Fruit fly (Drosophila melanogaster) whole organism, embryonic: ENCODE data around the gene BBIP1.

ENCODE experiments used
- BEAF-32 ChIP-seq: fragments of 200-800 bp; sonication (Bioruptor generic); optimal IDR thresholded peaks from 3 replicates; lab custom pipeline; 2017; ENCODE audit warnings: missing biosample characterization, missing genetic modification characterization, mild to moderate bottlenecking, moderate library complexity, missing genetic modification reagents
- CG1024 ChIP-seq: fragments of 200-800 bp; sonication (Bioruptor generic); IDR thresholded peaks from 2 replicates; pipeline ENCODE4 v1.3.6; 2022; ENCODE audit warnings: missing biosample characterization, missing genetic modification characterization
- CG10267 ChIP-seq: fragments of 200-800 bp; sonication (Bioruptor generic); optimal IDR thresholded peaks from 2 replicates; lab custom pipeline; 2018; ENCODE audit warnings: missing biosample characterization, mild to moderate bottlenecking, missing genetic modification characterization, moderate library complexity
- CG11696 ChIP-seq: fragments of 200-800 bp; sonication (Bioruptor generic); IDR thresholded peaks from 2 replicates; pipeline ENCODE4 v1.3.6; 2022; ENCODE audit warnings: missing biosample characterization, missing genetic modification characterization
- CG13123 ChIP-seq: fragments of 200-800 bp; sonication (Bioruptor generic); optimal IDR thresholded peaks from 2 replicates; lab custom pipeline; 2016; ENCODE audit warnings: missing biosample characterization, missing genetic modification characterization
- CG13287 ChIP-seq: fragments of 200-800 bp; sonication (Bioruptor generic); IDR thresholded peaks from 2 replicates; pipeline ENCODE4 v1.3.6; 2022; ENCODE audit warnings: missing biosample characterization, missing genetic modification characterization; ENCODE audit not compliant: partially characterized antibody
- CG14710 ChIP-seq: fragments of 200-800 bp; sonication (Bioruptor generic); optimal IDR thresholded peaks from 3 replicates; lab custom pipeline; 2019; ENCODE audit warnings: missing biosample characterization, mild to moderate bottlenecking, missing genetic modification characterization, moderate library complexity
- CG16815 ChIP-seq: fragments of 200-800 bp; sonication (Bioruptor generic); optimal IDR thresholded peaks from 3 replicates; lab custom pipeline; 2017; ENCODE audit warnings: missing biosample characterization, mild to moderate bottlenecking, missing genetic modification characterization
- CG1832 ChIP-seq: fragments of 200-800 bp; sonication (Bioruptor generic); optimal IDR thresholded peaks from 2 replicates; lab custom pipeline; 2017; ENCODE audit warnings: missing biosample characterization, mild to moderate bottlenecking, missing genetic modification characterization, inconsistent platforms
- CG2116 ChIP-seq: fragments of 200-800 bp; sonication (Bioruptor generic); optimal IDR thresholded peaks from 3 replicates; lab custom pipeline; 2018; ENCODE audit warnings: missing biosample characterization, mild to moderate bottlenecking, missing genetic modification characterization
- CG2875 ChIP-seq: fragments of 200-800 bp; sonication (Bioruptor generic); optimal IDR thresholded peaks from 2 replicates; lab custom pipeline; 2017; ENCODE audit warnings: missing biosample characterization, mild to moderate bottlenecking, missing genetic modification characterization, missing genetic modification reagents
- CG34224 ChIP-seq: fragments of 200-800 bp; sonication (Bioruptor generic); IDR thresholded peaks from 3 replicates; pipeline ENCODE4 v1.3.6; 2022; ENCODE audit warnings: missing biosample characterization, missing genetic modification characterization; ENCODE audit not compliant: partially characterized antibody
- CG5180 ChIP-seq: fragments of 200-800 bp; sonication (Bioruptor generic); optimal IDR thresholded peaks from 3 replicates; lab custom pipeline; 2017; ENCODE audit warnings: missing biosample characterization, missing genetic modification characterization, mild to moderate bottlenecking, moderate library complexity, missing genetic modification reagents
- CG6683 ChIP-seq: fragments of 200-800 bp; sonication (Bioruptor generic); optimal IDR thresholded peaks from 2 replicates; lab custom pipeline; 2017; ENCODE audit warnings: missing biosample characterization, mild to moderate bottlenecking, missing genetic modification characterization, missing genetic modification reagents
- Chrac-16 ChIP-seq: fragments of 200-800 bp; sonication (Bioruptor generic); optimal IDR thresholded peaks from 3 replicates; lab custom pipeline; 2016; ENCODE audit warnings: missing biosample characterization, missing genetic modification characterization
- CoRest ChIP-seq: fragments of 200-800 bp; sonication (Bioruptor generic); optimal IDR thresholded peaks from 3 replicates; lab custom pipeline; 2018; ENCODE audit warnings: missing biosample characterization, mild to moderate bottlenecking, missing genetic modification characterization, moderate library complexity
- Deaf1 ChIP-seq: fragments of 200-800 bp; optimal IDR thresholded peaks from 3 replicates; lab custom pipeline; 2019; ENCODE audit warnings: missing biosample characterization, mild to moderate bottlenecking, missing genetic modification characterization, moderate library complexity
- Doc3 ChIP-seq: fragments of 200-800 bp; sonication (Bioruptor generic); IDR thresholded peaks from 3 replicates; pipeline ENCODE4 v1.3.6; 2022; ENCODE audit warnings: missing biosample characterization, missing genetic modification characterization; ENCODE audit not compliant: partially characterized antibody
- Dp ChIP-seq: fragments of 200-800 bp; sonication (Bioruptor generic); optimal IDR thresholded peaks from 2 replicates; lab custom pipeline; 2018; ENCODE audit warnings: missing biosample characterization, mild to moderate bottlenecking, missing genetic modification characterization, moderate library complexity
- HLH4C ChIP-seq: fragments of 200-800 bp; sonication (Bioruptor generic); IDR thresholded peaks from 3 replicates; pipeline ENCODE4 v1.3.6; 2022; ENCODE audit warnings: missing biosample characterization, missing genetic modification characterization; ENCODE audit not compliant: partially characterized antibody
- Max ChIP-seq: fragments of 200-800 bp; sonication (Bioruptor generic); optimal IDR thresholded peaks from 2 replicates; lab custom pipeline; 2016; ENCODE audit warnings: missing biosample characterization, mild to moderate bottlenecking, missing genetic modification characterization
- Med ChIP-seq: fragments of 200-800 bp; sonication (Bioruptor generic); peaks from one replicate; lab custom pipeline; 2016; ENCODE audit warnings: missing biosample characterization, missing genetic modification characterization, mild to moderate bottlenecking, inconsistent platforms, moderate library complexity
- Mrtf ChIP-seq: fragments of 200-800 bp; sonication (Bioruptor generic); IDR thresholded peaks from 3 replicates; pipeline ENCODE4 v1.3.6; 2022; ENCODE audit warnings: missing biosample characterization, missing genetic modification characterization
- Myb ChIP-seq: fragments of 200-800 bp; sonication (Bioruptor generic); optimal IDR thresholded peaks from 2 replicates; lab custom pipeline; 2016; ENCODE audit warnings: missing biosample characterization, missing genetic modification characterization
- Oaz ChIP-seq: fragments of 200-800 bp; sonication (Bioruptor generic); IDR thresholded peaks from 2 replicates; pipeline ENCODE4 v1.3.6; 2022; ENCODE audit warnings: missing biosample characterization, missing genetic modification characterization
- Scr ChIP-seq: fragments of 200-800 bp; sonication (Bioruptor generic); IDR thresholded peaks from 2 replicates; pipeline ENCODE4 v1.3.6; 2022; ENCODE audit warnings: missing biosample characterization, missing genetic modification characterization; ENCODE audit not compliant: partially characterized antibody
- Sin3A ChIP-seq: fragments of >200 bp; optimal IDR thresholded peaks from 2 replicates; lab custom pipeline; 2018
- Sry-β ChIP-seq: fragments of 200-800 bp; sonication (Bioruptor generic); optimal IDR thresholded peaks from 2 replicates; lab custom pipeline; 2018; ENCODE audit warnings: missing biosample characterization, mild to moderate bottlenecking, missing genetic modification characterization, moderate library complexity
- Sry-δ ChIP-seq: fragments of 200-800 bp; sonication (Bioruptor generic); optimal IDR thresholded peaks from 2 replicates; lab custom pipeline; 2016; ENCODE audit warnings: missing biosample characterization, missing genetic modification characterization
- YL-1 ChIP-seq: fragments of 200-800 bp; sonication (Bioruptor generic); optimal IDR thresholded peaks from 3 replicates; lab custom pipeline; 2017; ENCODE audit warnings: missing biosample characterization, mild to moderate bottlenecking, missing genetic modification characterization
- bbx ChIP-seq: fragments of 200-800 bp; sonication (Bioruptor generic); IDR thresholded peaks from 2 replicates; pipeline ENCODE4 v1.3.6; 2022; ENCODE audit warnings: missing biosample characterization, missing genetic modification characterization; ENCODE audit not compliant: partially characterized antibody
- chm ChIP-seq: fragments of 200-800 bp; sonication (Bioruptor generic); IDR thresholded peaks from 2 replicates; pipeline ENCODE4 v1.3.6; 2022; ENCODE audit warnings: missing biosample characterization, missing genetic modification characterization
- gfzf ChIP-seq: fragments of 200-800 bp; sonication (Bioruptor generic); optimal IDR thresholded peaks from 2 replicates; lab custom pipeline; 2016; ENCODE audit warnings: missing biosample characterization, mild to moderate bottlenecking, missing genetic modification characterization, moderate library complexity
- onecut ChIP-seq: fragments of 200-800 bp; sonication (Bioruptor generic); IDR thresholded peaks from 2 replicates; pipeline ENCODE4 v1.3.6; 2022; ENCODE audit warnings: missing biosample characterization, missing genetic modification characterization
- peb ChIP-seq: fragments of 200-800 bp; sonication (Bioruptor generic); IDR thresholded peaks from 2 replicates; pipeline ENCODE4 v1.3.6; 2022; ENCODE audit warnings: missing biosample characterization, missing genetic modification characterization
- prd ChIP-seq, 3 experiments: fragments of >200 bp in 2 of 3; fragments of 200-800 bp in 1 of 3; sonication (Bioruptor generic) in 1 of 3; optimal IDR thresholded peaks in 2 of 3; IDR thresholded peaks in 1 of 3; 2 replicates in 2 of 3; 3 replicates in 1 of 3; pipeline versions ENCODE4 v1.3.6 to Lab custom; 2017 to 2022; ENCODE audit warnings: missing biosample characterization in 1 of 3, missing genetic modification characterization in 1 of 3
- pzg ChIP-seq: fragments of 200-800 bp; sonication (Bioruptor generic); optimal IDR thresholded peaks from 3 replicates; lab custom pipeline; 2018; ENCODE audit warnings: missing biosample characterization, mild to moderate bottlenecking, missing genetic modification characterization, moderate library complexity
- schlank ChIP-seq: fragments of 200-800 bp; sonication (Bioruptor generic); optimal IDR thresholded peaks from 2 replicates; lab custom pipeline; 2018; ENCODE audit warnings: missing biosample characterization, mild to moderate bottlenecking, missing genetic modification characterization
- sd ChIP-seq: fragments of 200-800 bp; sonication (Bioruptor generic); optimal IDR thresholded peaks from 3 replicates; lab custom pipeline; 2018; ENCODE audit warnings: missing biosample characterization, mild to moderate bottlenecking, missing genetic modification characterization, moderate library complexity
- sens ChIP-seq: fragments of 200-800 bp; sonication (Bioruptor generic); peaks from one replicate; lab custom pipeline; 2016; ENCODE audit warnings: missing biosample characterization, missing genetic modification characterization
- slp2 ChIP-seq: fragments of 200-800 bp; sonication (Bioruptor generic); optimal IDR thresholded peaks from 2 replicates; lab custom pipeline; 2016; ENCODE audit warnings: missing biosample characterization, missing genetic modification characterization
- stwl ChIP-seq: fragments of 200-800 bp; sonication (Bioruptor generic); optimal IDR thresholded peaks from 3 replicates; lab custom pipeline; 2018; ENCODE audit warnings: missing biosample characterization, mild to moderate bottlenecking, missing genetic modification characterization, moderate library complexity
- trem ChIP-seq: fragments of 200-800 bp; optimal IDR thresholded peaks from 3 replicates; lab custom pipeline; 2019; ENCODE audit warnings: missing biosample characterization, mild to moderate bottlenecking, missing genetic modification characterization, moderate library complexity
- tup ChIP-seq: fragments of 200-800 bp; sonication (Bioruptor generic); optimal IDR thresholded peaks from 2 replicates; lab custom pipeline; 2016; ENCODE audit warnings: missing biosample characterization, mild to moderate bottlenecking, missing genetic modification characterization, moderate library complexity
- twi ChIP-seq: fragments of 200-800 bp; optimal IDR thresholded peaks from 2 replicates; lab custom pipeline; 2019; ENCODE audit warnings: missing biosample characterization, mild to moderate bottlenecking, missing genetic modification characterization, moderate library complexity
- tx ChIP-seq: fragments of 200-800 bp; sonication (Bioruptor generic); optimal IDR thresholded peaks from 2 replicates; lab custom pipeline; 2016; ENCODE audit warnings: missing biosample characterization, missing genetic modification characterization
- unc-4 ChIP-seq: fragments of 200-800 bp; sonication (Bioruptor generic); IDR thresholded peaks from 2 replicates; pipeline ENCODE4 v1.3.6; 2022; ENCODE audit warnings: missing biosample characterization, missing genetic modification characterization; ENCODE audit not compliant: partially characterized antibody
- yki ChIP-seq: fragments of >200 bp; optimal IDR thresholded peaks from 3 replicates; lab custom pipeline; 2018

Gene BBIP1

dm6 chr3R:9411928-9412640 is 7.9 kb downstream of the BBIP1 start, which contains the start of the genes Task7 and alpha-Man-IIa:
TSS of gene Task7 (minus strand) at chr3R:9412293.
TSS of gene alpha-Man-IIa (plus strand) at chr3R:9412548.
- TF ChIP-seq unc-4 (GFP tag; lab: Robert Waterston, UW) (peak; percentile 49; the same call in 1 of the 2 replicates), Chrac-16 (no peak), CG34224 (GFP tag; lab: Robert Waterston, UW) (peak; percentile 47; the same call in 1 of the 3 replicates), tx (GFP tag; lab: Kevin White, UChicago) (no peak), gfzf (GFP tag; lab: Kevin White, UChicago) (no peak), Dp (GFP tag; lab: Kevin White, UChicago) (peak; percentile 27), CG5180 (peak; percentile 46), Sry-δ (peak; percentile 2), YL-1 (GFP tag; lab: Kevin White, UChicago) (peak; percentile 30), HLH4C (peak; percentile 47; the same call in 2 of the 3 replicates), CG13287 (peak; percentile 71), pzg (GFP tag; lab: Kevin White, UChicago) (peak; percentile 38), bbx (peak; percentile 42; the same call in 1 of the 2 replicates), CG14710 (tag; lab: Kevin White, UChicago) (peak; percentile 35), CG2116 (GFP tag; lab: Kevin White, UChicago) (peak; percentile 66), CG1832 (GFP tag; lab: Kevin White, UChicago) (no peak), sens (peak; percentile 83), tup (GFP tag; lab: Kevin White, UChicago) (no peak), Med (peak; percentile 50), CG6683 (GFP tag; lab: Kevin White, UChicago) (no peak), Sry-β (GFP tag; lab: Kevin White, UChicago) (peak; percentile 89), CG2875 (GFP tag; lab: Kevin White, UChicago) (no peak), trem (tag; lab: Kevin White, UChicago) (peak; percentile 97), yki (no peak), BEAF-32 (GFP tag; lab: Kevin White, UChicago) (peak; percentile 46), CoRest (peak; percentile 42), CG1024 (GFP tag; lab: Robert Waterston, UW) (no peak), stwl (tag; lab: Kevin White, UChicago) (peak; percentile 58), schlank (tag; lab: Kevin White, UChicago) (no peak), twi (tag; lab: Kevin White, UChicago) (no peak), Scr (peak; percentile 55), chm (no peak), Deaf1 (no peak), CG11696 (GFP tag; lab: Robert Waterston, UW) (no peak), sd (no peak), CG13123 (GFP tag; lab: Kevin White, UChicago) (no peak), CG16815 (GFP tag; lab: Kevin White, UChicago) (no peak), Oaz (GFP tag; lab: Robert Waterston, UW) (no peak), CG10267 (peak; percentile 42), Doc3 (GFP tag; lab: Robert Waterston, UW) (0 out of 3 replicates have a peak, but pooled peaks have one; percentile 47), Max (GFP tag; lab: Kevin White, UChicago) (no peak), onecut (peak; percentile 94), Mrtf (GFP tag; lab: Robert Waterston, UW) (no peak), peb (GFP tag; lab: Robert Waterston, UW) (no peak), Myb (GFP tag; lab: Kevin White, UChicago) (peak; percentile 70), Sin3A (peak; percentile 24), prd (optimal IDR thresholded peaks at IDR 0.05; lab: Kevin White, UChicago) (no peak), prd (GFP tag; IDR thresholded peaks at IDR 0.05; lab: Robert Waterston, UW) (no peak), slp2 (GFP tag; lab: Kevin White, UChicago) (no peak)
